Fruit fly (Drosophila melanogaster) whole organism: ENCODE data around the gene CG42302.

ENCODE experiments used
- CG8478 ChIP-seq: fragments of >200 bp; optimal IDR thresholded peaks from 2 replicates; lab custom pipeline; 2018; ENCODE audit warnings: inconsistent platforms
- Dll ChIP-seq: fragments of >200 bp; optimal IDR thresholded peaks from 2 replicates; lab custom pipeline; 2017
- EcR ChIP-seq, 2 experiments: fragments of >200 bp; optimal IDR thresholded peaks; 2 replicates each; lab custom pipeline; 2017; ENCODE audit warnings: missing biosample characterization in 2 of 2, missing genetic modification characterization in 2 of 2, missing genetic modification reagents in 2 of 2
- pan ChIP-seq: fragments of >200 bp; optimal IDR thresholded peaks from 2 replicates; lab custom pipeline; 2017
- psq ChIP-seq: fragments of >200 bp; optimal IDR thresholded peaks from 2 replicates; lab custom pipeline; 2017
- usp ChIP-seq: fragments of >200 bp; optimal IDR thresholded peaks from 2 replicates; lab custom pipeline; 2017; ENCODE audit warnings: missing biosample characterization, missing genetic modification characterization, mixed read lengths

dm6 chrX:18725572-18725971 lies at the start of gene CG42302:
- TF ChIP-seq psq (lab: Kevin White, UChicago) (no peak), usp (no peak), pan (lab: Kevin White, UChicago) (no peak), CG8478 (lab: Kevin White, UChicago) (no peak), Dll (lab: Kevin White, UChicago) (no peak), EcR (GFP tag; optimal IDR thresholded peaks at IDR 0.05; lab: Kevin White, UChicago) (no peak)
